Worm (Caenorhabditis elegans) whole organism, L4 larva: ENCODE measurements around the gene F58E6.4.

Source experiments
- lin-38 ChIP-seq: fragments of 200-800 bp; sonication (Bioruptor generic); IDR thresholded peaks from 2 replicates; pipeline ENCODE4 v1.3.6; 2022; ENCODE audit warnings: missing genetic modification reagents, missing genetic modification characterization, missing compliant biosample characterization
- lin-39 ChIP-seq: fragments of 150-350 bp; optimal IDR thresholded peaks from 2 replicates; lab custom pipeline; 2014; ENCODE audit warnings: missing biosample characterization, missing genetic modification reagents, missing genetic modification characterization
- ztf-11 ChIP-seq: fragments of 150-350 bp; optimal IDR thresholded peaks from 2 replicates; lab custom pipeline; 2014; ENCODE audit warnings: missing biosample characterization, missing genetic modification characterization

- TF ChIP-seq ztf-11 (tag; lab: Kevin White, UChicago) (no peak), lin-39 (tag; lab: Kevin White, UChicago) (no peak), lin-38 (no peak)
Observed at ce11 chrV:9750308-9750707, at the start of gene F58E6.4.
